Worm (Caenorhabditis elegans): ENCODE measurements around the gene clc-20.

- no peak for TF ChIP-seq mxl-2 (GFP tag; conservative IDR thresholded peaks at IDR 0.05)
- no peak for TF ChIP-seq aly-2 (tag; optimal IDR thresholded peaks at IDR 0.05)
- peak; percentile 86 for TF ChIP-seq dpl-1 (GFP tag; optimal IDR thresholded peaks at IDR 0.05)
- no peak for TF ChIP-seq nhr-76 (tag; optimal IDR thresholded peaks at IDR 0.05)
- TF ChIP-seq R02D3.7 (tag; optimal IDR thresholded peaks at IDR 0.05), result no peak
Measured at ce11 chrIII:845485-845884, 26.9 kb upstream of the clc-20 start, which contains the start of gene K02F3.2.

All from whole organism, L4 larva.